Worm (Caenorhabditis elegans): ENCODE data around the gene gsto-1.

DNA sequence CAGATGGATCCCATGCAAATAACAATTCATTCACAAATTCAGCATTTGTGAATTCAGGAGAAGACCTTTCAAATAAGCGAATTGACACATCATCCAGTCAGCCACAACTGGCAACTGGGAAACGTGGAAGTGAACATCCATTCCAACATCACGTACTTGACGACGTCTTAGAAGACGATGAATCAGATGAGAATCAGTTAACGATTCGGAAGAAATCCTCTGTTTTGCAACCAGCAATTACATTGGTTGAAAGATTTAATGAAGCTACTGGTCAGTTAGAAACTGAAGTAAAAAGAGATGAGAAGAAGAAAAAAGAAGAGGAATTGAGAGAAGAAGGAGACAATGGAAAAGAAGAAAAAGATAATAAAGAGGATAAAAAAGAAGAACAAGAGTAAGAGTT, 43.4 kb downstream of the gsto-1 start:
- TF ChIP-seq elt-3 (tag; optimal IDR thresholded peaks at IDR 0.05) (no peak), unc-62 (GFP tag; optimal IDR thresholded peaks at IDR 0.05) (no peak), egl-27 (tag; optimal IDR thresholded peaks at IDR 0.05) (no peak)

Data from whole organism, L2 larva.